Worm (Caenorhabditis elegans) whole organism, young adult: ENCODE measurements around the gene djr-1.1.

ENCODE experiments used
- Y56A3A.18 ChIP-seq: fragments of 200-800 bp; sonication (Bioruptor generic); IDR thresholded peaks from 2 replicates; pipeline ENCODE4 v1.3.6; 2022; ENCODE audit warnings: missing genetic modification reagents, missing genetic modification characterization, missing compliant biosample characterization
- Y79H2A.3 ChIP-seq: fragments of 200-800 bp; sonication (Bioruptor generic); conservative IDR thresholded peaks from 2 replicates; pipeline ENCODE4 v1.3.6; 2022; ENCODE audit warnings: missing genetic modification reagents, missing genetic modification characterization, missing compliant biosample characterization
- aptf-3 ChIP-seq: fragments of 200-800 bp; sonication (Bioruptor generic); IDR thresholded peaks from 2 replicates; pipeline ENCODE4 v1.3.6; 2022; ENCODE audit warnings: missing genetic modification characterization, missing compliant biosample characterization
- atf-7 ChIP-seq: sonication (generic microtip); optimal IDR thresholded peaks from 2 replicates; lab custom pipeline; 2017; ENCODE audit warnings: mild to moderate bottlenecking, missing genetic modification characterization, missing compliant biosample characterization
- bed-2 ChIP-seq: fragments of 200-800 bp; sonication (Bioruptor generic); IDR thresholded peaks from 2 replicates; pipeline ENCODE4 v1.3.6; 2022; ENCODE audit warnings: missing genetic modification reagents, missing genetic modification characterization, missing compliant biosample characterization
- ceh-58 ChIP-seq: fragments of 200-800 bp; sonication (Bioruptor generic); IDR thresholded peaks from 2 replicates; pipeline ENCODE4 v1.3.6; 2022; ENCODE audit warnings: missing genetic modification characterization, missing compliant biosample characterization
- dpl-1 ChIP-seq: fragments of 150-350 bp; optimal IDR thresholded peaks from 2 replicates; lab custom pipeline; 2014; ENCODE audit warnings: missing biosample characterization, missing genetic modification reagents, missing genetic modification characterization
- efl-1 ChIP-seq: fragments of 150-350 bp; optimal IDR thresholded peaks from 2 replicates; lab custom pipeline; 2014; ENCODE audit warnings: missing biosample characterization, missing genetic modification reagents, missing genetic modification characterization
- egrh-3 ChIP-seq: fragments of 200-800 bp; sonication (Bioruptor generic); IDR thresholded peaks from 2 replicates; pipeline ENCODE4 v1.3.6; 2022; ENCODE audit warnings: missing genetic modification reagents, missing genetic modification characterization, missing compliant biosample characterization
- fkh-3 ChIP-seq: sonication (generic microtip); optimal IDR thresholded peaks from 2 replicates; lab custom pipeline; 2016; ENCODE audit warnings: mild to moderate bottlenecking, missing genetic modification characterization, missing compliant biosample characterization
- gei-17 ChIP-seq: fragments of 200-800 bp; sonication (Bioruptor generic); optimal IDR thresholded peaks from 2 replicates; lab custom pipeline; 2018; ENCODE audit warnings: mild to moderate bottlenecking, missing genetic modification characterization, missing compliant biosample characterization
- hlh-26 ChIP-seq: fragments of 200-800 bp; sonication (Bioruptor generic); conservative IDR thresholded peaks from 2 replicates; pipeline ENCODE4 v1.3.6; 2022; ENCODE audit warnings: missing genetic modification reagents, missing genetic modification characterization, missing compliant biosample characterization
- hmg-20 ChIP-seq: fragments of 200-800 bp; sonication (Bioruptor generic); IDR thresholded peaks from 2 replicates; pipeline ENCODE4 v1.3.6; 2022; ENCODE audit warnings: missing genetic modification reagents, missing genetic modification characterization, missing compliant biosample characterization
- lin-26 ChIP-seq: fragments of 200-800 bp; sonication (Bioruptor generic); IDR thresholded peaks from 2 replicates; pipeline ENCODE4 v1.3.6; 2022; ENCODE audit warnings: missing genetic modification reagents, missing genetic modification characterization, missing compliant biosample characterization
- mes-4 ChIP-seq: sonication (generic microtip); optimal IDR thresholded peaks from 2 replicates; lab custom pipeline; 2016; ENCODE audit warnings: missing genotype, missing genetic modification characterization, missing compliant biosample characterization
- nfya-2 ChIP-seq: fragments of 200-800 bp; sonication (Bioruptor generic); IDR thresholded peaks from 2 replicates; pipeline ENCODE4 v1.3.6; 2022; ENCODE audit warnings: missing genetic modification reagents, missing genetic modification characterization, missing compliant biosample characterization
- nfyb-1 ChIP-seq: fragments of 200-800 bp; sonication (Bioruptor generic); IDR thresholded peaks from 2 replicates; pipeline ENCODE4 v1.3.6; 2022; ENCODE audit warnings: missing genetic modification reagents, missing genetic modification characterization, missing compliant biosample characterization
- rcor-1 ChIP-seq: fragments of 200-800 bp; sonication (Bioruptor generic); IDR thresholded peaks from 2 replicates; pipeline ENCODE4 v1.3.6; 2022; ENCODE audit warnings: missing genetic modification reagents, missing genetic modification characterization, missing compliant biosample characterization
- snpc-1.1 ChIP-seq: sonication (generic microtip); optimal IDR thresholded peaks from 2 replicates; lab custom pipeline; 2017; ENCODE audit warnings: missing genetic modification characterization, mild to moderate bottlenecking, missing compliant biosample characterization, antibody characterized with exemption, moderate library complexity, missing genotype, missing genetic modification reagents; ENCODE audit not compliant: insufficient read depth
- snpc-3.4 ChIP-seq: sonication (generic microtip); optimal IDR thresholded peaks from 2 replicates; lab custom pipeline; 2017; ENCODE audit warnings: missing genetic modification characterization, mild to moderate bottlenecking, missing compliant biosample characterization, antibody characterized with exemption, moderate library complexity, missing genotype, missing genetic modification reagents
- sptf-2 ChIP-seq: fragments of 200-800 bp; sonication (Bioruptor generic); optimal IDR thresholded peaks from 2 replicates; lab custom pipeline; 2018; ENCODE audit warnings: mild to moderate bottlenecking, missing genetic modification characterization, missing compliant biosample characterization
- unc-62 ChIP-seq: fragments of 150-350 bp; optimal IDR thresholded peaks from 2 replicates; lab custom pipeline; 2014; ENCODE audit warnings: missing biosample characterization, missing genetic modification reagents, missing genetic modification characterization
- xnd-1 ChIP-seq: sonication (generic microtip); optimal IDR thresholded peaks from 2 replicates; lab custom pipeline; 2016; ENCODE audit warnings: missing genotype, missing genetic modification reagents, missing genetic modification characterization, missing compliant biosample characterization
- zfh-2 ChIP-seq: fragments of 200-800 bp; sonication (Bioruptor generic); conservative IDR thresholded peaks from 2 replicates; pipeline ENCODE4 v1.3.6; 2022; ENCODE audit warnings: missing genetic modification reagents, missing genetic modification characterization, missing compliant biosample characterization
- ztf-25 ChIP-seq: fragments of 200-800 bp; sonication (Bioruptor generic); IDR thresholded peaks from 2 replicates; pipeline ENCODE4 v1.3.6; 2022; ENCODE audit warnings: missing genetic modification reagents, missing genetic modification characterization, missing compliant biosample characterization
- ztf-26 ChIP-seq: sonication (generic microtip); optimal IDR thresholded peaks from 2 replicates; lab custom pipeline; 2017; ENCODE audit warnings: missing genetic modification characterization, missing compliant biosample characterization

djr-1.1 gene

DNA sequence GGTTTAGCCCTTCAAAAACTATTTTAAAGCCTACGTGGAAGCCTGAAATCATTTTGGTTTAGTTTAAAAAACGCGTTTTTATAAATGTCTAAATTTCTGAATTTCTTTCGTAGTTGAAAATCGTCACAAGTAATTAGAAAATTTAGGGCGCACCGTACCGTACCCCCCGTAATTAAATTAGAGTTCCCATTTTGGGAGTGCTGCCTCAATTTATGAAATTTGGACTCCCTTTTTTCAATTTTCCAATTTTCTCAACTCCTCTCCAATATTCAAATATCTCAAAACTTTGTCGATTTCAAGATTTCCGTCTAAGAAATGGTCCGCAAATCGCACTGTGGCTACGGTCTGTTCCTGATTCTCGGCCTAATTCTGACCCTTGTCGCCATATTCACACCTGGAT is 49.8 kb downstream of the djr-1.1 start, which contains the start of gene clc-31:
TSS of gene clc-31 (plus strand) at position 301 of the 400 bp plus-strand sequence.
- TF ChIP-seq Y56A3A.18 (GFP tag; lab: Robert Waterston, UW): no peak
- TF ChIP-seq egrh-3 (GFP tag; lab: Robert Waterston, UW): no peak
- no peak for TF ChIP-seq unc-62
- no peak for TF ChIP-seq snpc-1.1 (tag; lab: Kevin White, UChicago)
- TF ChIP-seq Y79H2A.3 (GFP tag; lab: Robert Waterston, UW): no peak
- TF ChIP-seq hlh-26: no peak
- TF ChIP-seq dpl-1 (GFP tag; lab: Kevin White, UChicago): no peak
- no peak for TF ChIP-seq lin-26 (GFP tag; lab: Robert Waterston, UW)
- no peak for TF ChIP-seq ceh-58 (GFP tag; lab: Robert Waterston, UW)
- TF ChIP-seq bed-2 (GFP tag; lab: Robert Waterston, UW): no peak
- no peak for TF ChIP-seq gei-17 (GFP tag; lab: Kevin White, UChicago)
- TF ChIP-seq ztf-26 (tag; lab: Kevin White, UChicago): no peak
- TF ChIP-seq sptf-2 (GFP tag; lab: Kevin White, UChicago): no peak
- no peak for TF ChIP-seq mes-4 (tag; lab: Kevin White, UChicago)
- TF ChIP-seq zfh-2 (GFP tag; lab: Robert Waterston, UW): no peak
- TF ChIP-seq hmg-20 (GFP tag; lab: Robert Waterston, UW): no peak

- no peak for TF ChIP-seq aptf-3 (GFP tag; lab: Robert Waterston, UW)
- TF ChIP-seq efl-1 (GFP tag; lab: Kevin White, UChicago): no peak
- no peak for TF ChIP-seq atf-7 (tag; lab: Kevin White, UChicago)
- no peak for TF ChIP-seq snpc-3.4 (tag; lab: Kevin White, UChicago)
- no peak for TF ChIP-seq rcor-1 (GFP tag; lab: Robert Waterston, UW)
- no peak for TF ChIP-seq xnd-1 (tag; lab: Kevin White, UChicago)
- TF ChIP-seq ztf-25 (GFP tag; lab: Robert Waterston, UW): no peak
- TF ChIP-seq, all 124 proteins: peak for 0
These were observed 50.3 kb downstream of the djr-1.1 start for ce11 chrII:340714-341113.

ce11 chrII:341282-341681 is 50.9 kb downstream of the djr-1.1 start:
- TF ChIP-seq nfyb-1 (GFP tag; lab: Robert Waterston, UW) (peak; percentile 96), nfya-2 (GFP tag; lab: Robert Waterston, UW) (peak; percentile 82; the same call in 1 of the 2 replicates), fkh-3 (tag; lab: Kevin White, UChicago) (no peak)
